Worm (Caenorhabditis elegans) whole organism, mixed stage, embryonic: ENCODE measurements around the gene scl-9.

Experiments
- ces-1 ChIP-seq: fragments of 150-350 bp; optimal IDR thresholded peaks from 2 replicates; lab custom pipeline; 2014; ENCODE audit warnings: missing biosample characterization, missing genetic modification reagents, missing genetic modification characterization
- hlh-1 ChIP-seq: fragments of 150-350 bp; optimal IDR thresholded peaks from 2 replicates; lab custom pipeline; 2014; ENCODE audit warnings: missing biosample characterization, missing genetic modification reagents, missing genetic modification characterization
- nhr-28 ChIP-seq: fragments of 150-350 bp; optimal IDR thresholded peaks from 2 replicates; lab custom pipeline; 2014; ENCODE audit warnings: missing biosample characterization, missing genetic modification characterization

- TF ChIP-seq nhr-28 (tag; lab: Kevin White, UChicago) (no peak), ces-1 (no peak), hlh-1 (tag; lab: Kevin White, UChicago) (no peak)
Measured at ce11 chrIV:13063714-13064113, 16.8 kb downstream of the scl-9 start, which contains the start of gene scl-5.
